Worm (Caenorhabditis elegans) whole organism, midembryonic: ENCODE data around the gene T28D6.3.

Experiments used
- T22C8.4 ChIP-seq: fragments of 200-800 bp; sonication (Bioruptor generic); IDR thresholded peaks from 2 replicates; pipeline ENCODE4 v1.3.6; 2022; ENCODE audit warnings: missing genetic modification characterization, missing compliant biosample characterization
- cog-1 ChIP-seq: sonication (generic microtip); optimal IDR thresholded peaks from 2 replicates; lab custom pipeline; 2016; ENCODE audit warnings: missing genetic modification characterization, missing compliant biosample characterization
- flt-1 ChIP-seq: fragments of 200-800 bp; sonication (Bioruptor generic); IDR thresholded peaks from 2 replicates; pipeline ENCODE4 v1.3.6; 2022; ENCODE audit warnings: missing genetic modification characterization, missing compliant biosample characterization
- klf-2 ChIP-seq: fragments of 200-800 bp; sonication (Bioruptor generic); conservative IDR thresholded peaks from 2 replicates; pipeline ENCODE4 v1.3.6; 2022; ENCODE audit warnings: missing genetic modification reagents, missing genetic modification characterization, missing compliant biosample characterization
- med-1 ChIP-seq: sonication (generic microtip); optimal IDR thresholded peaks from 2 replicates; lab custom pipeline; 2017; ENCODE audit warnings: missing genetic modification characterization, mild to moderate bottlenecking, missing compliant biosample characterization, antibody characterized with exemption, missing genetic modification reagents; ENCODE audit not compliant: insufficient read depth
- ref-1 ChIP-seq: fragments of 200-800 bp; sonication (Bioruptor generic); conservative IDR thresholded peaks from 2 replicates; pipeline ENCODE4 v1.3.6; 2022; ENCODE audit warnings: missing genetic modification reagents, missing genetic modification characterization, missing compliant biosample characterization
- tab-1 ChIP-seq: fragments of 200-800 bp; sonication (Bioruptor generic); IDR thresholded peaks from 2 replicates; pipeline ENCODE4 v1.3.6; 2022; ENCODE audit warnings: missing genetic modification characterization, missing compliant biosample characterization
- ztf-23 ChIP-seq: fragments of 200-800 bp; sonication (Bioruptor generic); IDR thresholded peaks from 2 replicates; pipeline ENCODE4 v1.3.6; 2022; ENCODE audit warnings: missing genetic modification reagents, missing genetic modification characterization, missing compliant biosample characterization
- ztf-29 ChIP-seq: fragments of 200-800 bp; sonication (Bioruptor generic); IDR thresholded peaks from 2 replicates; pipeline ENCODE4 v1.3.6; 2022; ENCODE audit warnings: missing genetic modification reagents, missing genetic modification characterization, missing compliant biosample characterization

T28D6.3 gene

ce11 chrIII:11357418-11357817, 9.1 kb upstream of the T28D6.3 start:
- no peak for TF ChIP-seq klf-2 (GFP tag; lab: Robert Waterston, UW)
- TF ChIP-seq ztf-23 (GFP tag; lab: Robert Waterston, UW), result no peak
- no peak for TF ChIP-seq tab-1 (GFP tag; lab: Robert Waterston, UW)
- no peak for TF ChIP-seq med-1
- no peak for TF ChIP-seq cog-1 (tag; lab: Kevin White, UChicago)
- TF ChIP-seq ztf-29 (GFP tag; lab: Robert Waterston, UW), result no peak
- no peak for TF ChIP-seq T22C8.4 (GFP tag; lab: Robert Waterston, UW)
- no peak for TF ChIP-seq flt-1 (GFP tag; lab: Robert Waterston, UW)

- TF ChIP-seq klf-2 (GFP tag; lab: Robert Waterston, UW) (no peak), med-1 (no peak), T22C8.4 (GFP tag; lab: Robert Waterston, UW) (no peak), ref-1 (GFP tag; lab: Robert Waterston, UW) (no peak), ztf-29 (GFP tag; lab: Robert Waterston, UW) (no peak), tab-1 (GFP tag; lab: Robert Waterston, UW) (no peak), flt-1 (GFP tag; lab: Robert Waterston, UW) (no peak), cog-1 (tag; lab: Kevin White, UChicago) (no peak), ztf-23 (GFP tag; lab: Robert Waterston, UW) (no peak)
These were observed 8.3 kb upstream of the T28D6.3 start for ce11 chrIII:11358273-11358672.

- TF ChIP-seq T22C8.4 (GFP tag; lab: Robert Waterston, UW) (no peak), flt-1 (GFP tag; lab: Robert Waterston, UW) (no peak), ztf-23 (GFP tag; lab: Robert Waterston, UW) (no peak), cog-1 (tag; lab: Kevin White, UChicago) (no peak), ref-1 (GFP tag; lab: Robert Waterston, UW) (no peak), med-1 (no peak), ztf-29 (GFP tag; lab: Robert Waterston, UW) (no peak), tab-1 (GFP tag; lab: Robert Waterston, UW) (no peak), klf-2 (GFP tag; lab: Robert Waterston, UW) (no peak)
These were observed 7.1 kb upstream of the T28D6.3 start for ce11 chrIII:11359422-11359821.

- TF ChIP-seq flt-1 (GFP tag; lab: Robert Waterston, UW), result no peak
- TF ChIP-seq ztf-29 (GFP tag; lab: Robert Waterston, UW), result no peak
- no peak for TF ChIP-seq ztf-23 (GFP tag; lab: Robert Waterston, UW)
These were observed 6.4 kb upstream of the T28D6.3 start, which contains the start of gene T28D6.4 for ce11 chrIII:11360156-11360555. T28D6.4 (plus strand) TSS chrIII:11360456.

- TF ChIP-seq ztf-23 (GFP tag; lab: Robert Waterston, UW) (no peak), cog-1 (tag; lab: Kevin White, UChicago) (no peak), ref-1 (GFP tag; lab: Robert Waterston, UW) (no peak), klf-2 (GFP tag; lab: Robert Waterston, UW) (no peak), med-1 (no peak)
These were observed 5.2 kb upstream of the T28D6.3 start for ce11 chrIII:11361394-11361793.

ce11 chrIII:11362915-11363314, 3.7 kb upstream of the T28D6.3 start:
- no peak for TF ChIP-seq ref-1 (GFP tag; lab: Robert Waterston, UW)
- TF ChIP-seq T22C8.4 (GFP tag; lab: Robert Waterston, UW), result no peak
- no peak for TF ChIP-seq klf-2 (GFP tag; lab: Robert Waterston, UW)
- no peak for TF ChIP-seq med-1
- no peak for TF ChIP-seq tab-1 (GFP tag; lab: Robert Waterston, UW)

ce11 chrIII:11371236-11371635, 4.7 kb downstream of the T28D6.3 start:
- TF ChIP-seq tab-1 (GFP tag; lab: Robert Waterston, UW) (peak; percentile 95), cog-1 (tag; lab: Kevin White, UChicago) (peak; percentile 83), flt-1 (GFP tag; lab: Robert Waterston, UW) (peak; percentile 96), ref-1 (GFP tag; lab: Robert Waterston, UW) (peak; percentile 95), ztf-23 (GFP tag; lab: Robert Waterston, UW) (peak; percentile 93), klf-2 (GFP tag; lab: Robert Waterston, UW) (peak; percentile 93), med-1 (peak; percentile 14), ztf-29 (GFP tag; lab: Robert Waterston, UW) (peak; percentile 91), T22C8.4 (GFP tag; lab: Robert Waterston, UW) (peak; percentile 87)

ce11 chrIII:11371688-11372087, 5.1 kb downstream of the T28D6.3 start, which contains the start of gene tba-7:
tba-7 (minus strand) TSS chrIII:11371788.
- TF ChIP-seq ref-1 (GFP tag; lab: Robert Waterston, UW) (no peak), ztf-23 (GFP tag; lab: Robert Waterston, UW) (no peak), flt-1 (GFP tag; lab: Robert Waterston, UW) (no peak), klf-2 (GFP tag; lab: Robert Waterston, UW) (no peak), T22C8.4 (GFP tag; lab: Robert Waterston, UW) (no peak), tab-1 (GFP tag; lab: Robert Waterston, UW) (no peak), cog-1 (tag; lab: Kevin White, UChicago) (no peak), med-1 (no peak), ztf-29 (GFP tag; lab: Robert Waterston, UW) (no peak)

ce11 chrIII:11372199-11372938, 5.8 kb downstream of the T28D6.3 start:
- TF ChIP-seq ztf-29 (GFP tag; lab: Robert Waterston, UW) (no peak), flt-1 (GFP tag; lab: Robert Waterston, UW) (no peak), T22C8.4 (GFP tag; lab: Robert Waterston, UW) (no peak; the same call in 1 of the 2 replicates), med-1 (no peak), cog-1 (tag; lab: Kevin White, UChicago) (no peak), ztf-23 (GFP tag; lab: Robert Waterston, UW) (no peak), tab-1 (GFP tag; lab: Robert Waterston, UW) (no peak), klf-2 (GFP tag; lab: Robert Waterston, UW) (no peak), ref-1 (GFP tag; lab: Robert Waterston, UW) (no peak)
